Fruit fly (Drosophila melanogaster) whole organism, wandering third instar larva: ENCODE data around the gene CG9107.
A peak's percentile ranks its signal among the peaks of the same experiment; 100 is the strongest.

Source experiments
- Abd-B ChIP-seq: fragments of >200 bp; optimal IDR thresholded peaks from 2 replicates; lab custom pipeline; 2017; ENCODE audit warnings: missing biosample characterization, missing genetic modification characterization
- CG32264 ChIP-seq: fragments of 200-800 bp; sonication (Bioruptor generic); optimal IDR thresholded peaks from 2 replicates; lab custom pipeline; 2016; ENCODE audit warnings: missing biosample characterization, missing genetic modification characterization
- CG9705 ChIP-seq: fragments of 200-800 bp; sonication (Bioruptor generic); optimal IDR thresholded peaks from 2 replicates; lab custom pipeline; 2018; ENCODE audit warnings: missing biosample characterization, mild to moderate bottlenecking, missing genetic modification characterization
- CrebA ChIP-seq: fragments of 200-800 bp; sonication (Bioruptor generic); optimal IDR thresholded peaks from 2 replicates; lab custom pipeline; 2016; ENCODE audit warnings: missing biosample characterization, mild to moderate bottlenecking, missing genetic modification characterization, borderline replicate concordance
- Dfd ChIP-seq: fragments of >200 bp; optimal IDR thresholded peaks from 2 replicates; lab custom pipeline; 2017; ENCODE audit warnings: missing biosample characterization, missing genetic modification characterization
- Dif ChIP-seq: fragments of 200-275, 200-300 bp; sonication (Bioruptor generic); optimal IDR thresholded peaks from 2 replicates; lab custom pipeline; 2018; ENCODE audit warnings: missing biosample characterization, missing genetic modification characterization; ENCODE audit not compliant: partially characterized antibody
- GATAd ChIP-seq: sonication (Bioruptor generic); optimal IDR thresholded peaks from 2 replicates; lab custom pipeline; 2016; ENCODE audit warnings: missing biosample characterization, missing genetic modification characterization
- HLH106 ChIP-seq: fragments of 200-800 bp; optimal IDR thresholded peaks from 3 replicates; lab custom pipeline; 2019; ENCODE audit warnings: missing biosample characterization, mild to moderate bottlenecking, missing genetic modification characterization, moderate library complexity
- Hnf4 ChIP-seq: fragments of 200-800 bp; sonication (Bioruptor generic); optimal IDR thresholded peaks from 2 replicates; lab custom pipeline; 2016; ENCODE audit warnings: missing biosample characterization, mild to moderate bottlenecking, missing genetic modification characterization
- Hr78 ChIP-seq: fragments of >200 bp; optimal IDR thresholded peaks from 2 replicates; lab custom pipeline; 2017; ENCODE audit warnings: missing biosample characterization, missing genetic modification characterization
- Hr83 ChIP-seq: fragments of 200-300 bp; sonication (Bioruptor generic); optimal IDR thresholded peaks from 2 replicates; lab custom pipeline; 2016; ENCODE audit warnings: missing biosample characterization, mild to moderate bottlenecking, missing genetic modification characterization, moderate library complexity; ENCODE audit not compliant: poor library complexity, severe bottlenecking
- Jra ChIP-seq: sonication (Bioruptor generic); optimal IDR thresholded peaks from 2 replicates; lab custom pipeline; 2016; ENCODE audit warnings: missing biosample characterization, missing genetic modification characterization
- Mio ChIP-seq: sonication (Bioruptor generic); optimal IDR thresholded peaks from 2 replicates; lab custom pipeline; 2016; ENCODE audit warnings: missing biosample characterization, missing genetic modification characterization
- Myc ChIP-seq: fragments of >200 bp; optimal IDR thresholded peaks from 2 replicates; lab custom pipeline; 2017
- N ChIP-seq: fragments of >200 bp; optimal IDR thresholded peaks from 2 replicates; lab custom pipeline; 2018; ENCODE audit warnings: missing biosample characterization, missing external identifiers, missing genetic modification characterization
- OdsH ChIP-seq: fragments of 200-800 bp; sonication (Bioruptor generic); optimal IDR thresholded peaks from 2 replicates; lab custom pipeline; 2016; ENCODE audit warnings: missing biosample characterization, mild to moderate bottlenecking, missing genetic modification characterization
- Rel ChIP-seq, 2 experiments: fragments of 200-800 bp; sonication (Bioruptor generic) in 1 of 2; optimal IDR thresholded peaks; 2 replicates in 1 of 2; 3 replicates in 1 of 2; lab custom pipeline; 2016 to 2019; ENCODE audit warnings: mild to moderate bottlenecking in 2 of 2, missing biosample characterization in 2 of 2, missing genetic modification characterization in 2 of 2, moderate library complexity in 1 of 2
- Sp1 ChIP-seq: fragments of 200-800 bp; sonication (Bioruptor generic); optimal IDR thresholded peaks from 3 replicates; lab custom pipeline; 2019; ENCODE audit warnings: missing biosample characterization, mild to moderate bottlenecking, missing genetic modification characterization, moderate library complexity
- Vsx2 ChIP-seq: fragments of 200-300, 225-300 bp; sonication (Bioruptor generic); optimal IDR thresholded peaks from 2 replicates; lab custom pipeline; 2018; ENCODE audit warnings: missing biosample characterization, missing genetic modification characterization; ENCODE audit not compliant: partially characterized antibody
- br ChIP-seq: fragments of 200-800 bp; sonication (Bioruptor generic); optimal IDR thresholded peaks from 2 replicates; lab custom pipeline; 2016; ENCODE audit warnings: missing biosample characterization, missing genetic modification characterization
- brk ChIP-seq: fragments of 200-800 bp; sonication (Bioruptor generic); optimal IDR thresholded peaks from 2 replicates; lab custom pipeline; 2016; ENCODE audit warnings: missing biosample characterization, mild to moderate bottlenecking, missing genetic modification characterization
- dl ChIP-seq, 2 experiments: fragments of 175-275, 200-275 bp in 1 of 2; fragments of 200-275 bp in 1 of 2; sonication (Bioruptor generic); optimal IDR thresholded peaks; lab custom pipeline; 2018; ENCODE audit warnings: mild to moderate bottlenecking in 2 of 2, missing biosample characterization in 2 of 2, missing genetic modification characterization in 2 of 2, moderate library complexity in 2 of 2; ENCODE audit not compliant: partially characterized antibody in 2 of 2, insufficient read depth in 1 of 2
- dmrt93B ChIP-seq: fragments of 200-800 bp; sonication (Bioruptor generic); optimal IDR thresholded peaks from 2 replicates; lab custom pipeline; 2018; ENCODE audit warnings: missing biosample characterization, mild to moderate bottlenecking, missing genetic modification characterization
- dsf ChIP-seq: sonication (Bioruptor generic); optimal IDR thresholded peaks from 2 replicates; lab custom pipeline; 2016; ENCODE audit warnings: missing biosample characterization, missing genetic modification characterization, borderline replicate concordance
- ey ChIP-seq: fragments of 200-800 bp; sonication (Bioruptor generic); optimal IDR thresholded peaks from 2 replicates; lab custom pipeline; 2016; ENCODE audit warnings: missing biosample characterization, missing genetic modification characterization
- foxo ChIP-seq, 2 experiments: fragments of 200-800 bp; sonication (Bioruptor generic); optimal IDR thresholded peaks; 2 replicates in 1 of 2; 3 replicates in 1 of 2; lab custom pipeline; 2016 to 2017; ENCODE audit warnings: missing biosample characterization in 2 of 2, missing genetic modification characterization in 2 of 2
- fru ChIP-seq: fragments of 200-800 bp; sonication (Bioruptor generic); optimal IDR thresholded peaks from 3 replicates; lab custom pipeline; 2016; ENCODE audit warnings: missing biosample characterization, mild to moderate bottlenecking, missing genetic modification characterization
- h ChIP-seq: fragments of 200-800 bp; sonication (Bioruptor generic); optimal IDR thresholded peaks from 3 replicates; lab custom pipeline; 2016; ENCODE audit warnings: missing biosample characterization, mild to moderate bottlenecking, missing genetic modification characterization
- jim ChIP-seq: fragments of 175-275, 200-325 bp; sonication (Bioruptor generic); optimal IDR thresholded peaks from 2 replicates; lab custom pipeline; 2016; ENCODE audit warnings: missing biosample characterization, mild to moderate bottlenecking, missing genetic modification characterization
- lola ChIP-seq: fragments of >200 bp; optimal IDR thresholded peaks from 2 replicates; lab custom pipeline; 2017; ENCODE audit warnings: missing biosample characterization, missing genetic modification characterization
- pan ChIP-seq: fragments of >200 bp; optimal IDR thresholded peaks from 2 replicates; lab custom pipeline; 2017
- psq ChIP-seq: fragments of 200-800 bp; sonication (Bioruptor generic); optimal IDR thresholded peaks from 3 replicates; lab custom pipeline; 2017; ENCODE audit warnings: missing biosample characterization, mild to moderate bottlenecking, missing genetic modification characterization, moderate library complexity
- rgr ChIP-seq: fragments of 200-800 bp; sonication (Bioruptor generic); optimal IDR thresholded peaks from 3 replicates; lab custom pipeline; 2016; ENCODE audit warnings: missing biosample characterization, mild to moderate bottlenecking, missing genetic modification characterization
- sage ChIP-seq: fragments of 200-800 bp; sonication (Bioruptor generic); optimal IDR thresholded peaks from 2 replicates; lab custom pipeline; 2016; ENCODE audit warnings: missing biosample characterization, mild to moderate bottlenecking, missing genetic modification characterization
- sv ChIP-seq: fragments of 200-800 bp; sonication (Bioruptor generic); optimal IDR thresholded peaks from 3 replicates; lab custom pipeline; 2016; ENCODE audit warnings: missing biosample characterization, missing genetic modification characterization
- tai ChIP-seq: sonication (Bioruptor generic); optimal IDR thresholded peaks from 2 replicates; lab custom pipeline; 2016; ENCODE audit warnings: missing biosample characterization, missing genetic modification characterization
- usp ChIP-seq: fragments of >200 bp; optimal IDR thresholded peaks from 2 replicates; lab custom pipeline; 2017; ENCODE audit warnings: missing biosample characterization, missing genetic modification characterization
- woc ChIP-seq: sonication (Bioruptor generic); optimal IDR thresholded peaks from 2 replicates; lab custom pipeline; 2016; ENCODE audit warnings: missing biosample characterization, mild to moderate bottlenecking, missing genetic modification characterization

The CG9107 gene

DNA sequence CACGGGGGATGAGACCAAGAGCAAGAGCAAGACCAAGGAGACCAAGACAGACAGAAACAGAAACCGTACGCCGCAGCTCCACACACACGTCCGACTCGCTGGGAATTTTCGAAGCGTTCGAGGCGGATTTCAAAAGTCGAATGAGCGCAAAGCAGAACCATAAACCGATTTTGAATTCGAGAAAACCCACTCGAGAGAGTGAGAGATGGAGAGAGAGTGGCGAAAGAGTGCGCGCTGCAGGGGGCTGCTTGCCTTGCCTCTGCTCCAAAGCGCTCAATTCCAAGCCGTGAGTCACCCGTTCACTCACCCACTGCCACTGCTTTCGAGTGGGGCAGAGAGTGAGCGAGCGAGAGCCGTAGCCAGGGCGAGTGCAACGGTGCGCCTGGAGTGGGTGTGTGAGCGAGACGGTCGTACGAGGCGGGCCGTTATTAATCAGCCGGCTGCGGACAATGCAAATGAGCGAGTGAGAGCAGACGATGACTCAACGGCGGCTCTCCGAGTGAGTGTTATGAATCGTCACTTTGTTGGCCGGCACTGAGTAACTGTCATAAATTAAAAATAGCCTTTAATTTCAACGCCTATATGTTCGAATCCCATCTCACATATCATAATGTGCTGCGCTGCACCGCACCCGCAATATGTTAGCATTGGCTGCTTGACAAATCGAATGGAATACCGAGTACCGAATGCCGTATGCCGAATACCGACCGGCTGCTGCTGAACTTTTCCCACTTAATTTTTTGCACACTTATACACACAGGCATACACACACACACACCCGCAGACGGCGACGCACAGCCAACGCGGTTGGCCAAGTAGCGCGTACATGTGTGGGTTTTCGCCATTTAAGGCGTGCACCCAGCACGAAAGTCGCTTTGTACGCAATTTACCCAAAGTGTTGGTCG, 44.1 kb downstream of the CG9107 start:
- peak; percentile 75 for TF ChIP-seq Hr83
- no peak for TF ChIP-seq dsf (GFP tag; lab: Kevin White, UChicago)
- TF ChIP-seq dl (GFP tag; optimal IDR thresholded peaks at IDR 0.05; lab: Kevin White, UChicago; ENCODE audit: insufficient read depth in 1 of 2, partially characterized antibody in 2 of 2) = peak; percentile 85 to 94
- peak; percentile 26 for TF ChIP-seq woc (GFP tag; lab: Kevin White, UChicago)
- peak; percentile 40 for TF ChIP-seq Mio (GFP tag; lab: Kevin White, UChicago)
- no peak for TF ChIP-seq Hr78
- no peak for TF ChIP-seq CG9705 (GFP tag; lab: Kevin White, UChicago)
- TF ChIP-seq dmrt93B (GFP tag; lab: Kevin White, UChicago) = no peak
- TF ChIP-seq fru = peak; percentile 25
- TF ChIP-seq Myc (lab: Kevin White, UChicago) = no peak
- peak; percentile 54 for TF ChIP-seq OdsH (GFP tag; lab: Kevin White, UChicago)
- TF ChIP-seq jim (GFP tag; lab: Kevin White, UChicago) = no peak
- TF ChIP-seq Rel (GFP tag; optimal IDR thresholded peaks at IDR 0.05; lab: Kevin White, UChicago) = peak; percentile 81
- peak; percentile 71 for TF ChIP-seq Rel (tag; optimal IDR thresholded peaks at IDR 0.05; lab: Kevin White, UChicago)
- peak; percentile 56 for TF ChIP-seq psq
- TF ChIP-seq Jra (GFP tag; lab: Kevin White, UChicago) = peak; percentile 98
- peak; percentile 35 for TF ChIP-seq ey (GFP tag; lab: Kevin White, UChicago)
- peak; percentile 70 for TF ChIP-seq rgr (GFP tag; lab: Kevin White, UChicago)
- peak; percentile 58 for TF ChIP-seq brk (GFP tag; lab: Kevin White, UChicago)
- TF ChIP-seq pan = no peak
- peak; percentile 11 for TF ChIP-seq HLH106
- TF ChIP-seq Dfd (GFP tag; lab: Kevin White, UChicago) = no peak
- no peak for TF ChIP-seq usp
- TF ChIP-seq CG32264 (GFP tag; lab: Kevin White, UChicago) = peak; percentile 31
- peak; percentile 84 for TF ChIP-seq CrebA (GFP tag; lab: Kevin White, UChicago)
- peak; percentile 62 for TF ChIP-seq br (GFP tag; lab: Kevin White, UChicago)
- peak; percentile 50 for TF ChIP-seq Hnf4 (GFP tag; lab: Kevin White, UChicago)
- TF ChIP-seq h (GFP tag; lab: Kevin White, UChicago) = peak; percentile 77
- no peak for TF ChIP-seq GATAd (GFP tag; lab: Kevin White, UChicago)
- peak; percentile 45 to 46 for TF ChIP-seq foxo (GFP tag; optimal IDR thresholded peaks at IDR 0.05; lab: Kevin White, UChicago)
- no peak for TF ChIP-seq tai (GFP tag; lab: Kevin White, UChicago)
- TF ChIP-seq Vsx2 (GFP tag; lab: Kevin White, UChicago) = no peak
- peak; percentile 71 for TF ChIP-seq Sp1
- no peak for TF ChIP-seq sv (GFP tag; lab: Kevin White, UChicago)
- TF ChIP-seq sage (GFP tag; lab: Kevin White, UChicago) = peak; percentile 39
- no peak for TF ChIP-seq Abd-B
- TF ChIP-seq Dif (GFP tag; lab: Kevin White, UChicago) = peak; percentile 95
- TF ChIP-seq N (GFP tag; lab: Kevin White, UChicago) = no peak
- no peak for TF ChIP-seq lola

DNA sequence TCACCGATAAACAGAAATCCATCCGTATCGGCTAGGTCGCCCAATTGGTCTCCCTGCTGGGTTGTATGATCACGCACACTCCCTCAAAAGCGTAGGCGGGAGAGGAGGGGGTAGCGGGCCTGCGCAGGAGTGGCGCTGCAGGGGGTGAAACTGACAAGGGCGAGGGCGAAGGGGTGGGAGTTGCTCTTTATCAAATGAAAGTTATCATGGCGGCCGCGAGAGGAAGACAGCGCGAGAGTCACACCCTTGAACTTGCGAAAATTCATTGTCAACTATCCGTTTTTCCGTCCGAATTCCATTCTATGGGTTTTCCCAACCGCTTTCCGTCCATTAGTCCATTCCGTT, 45.3 kb downstream of the CG9107 start:
- TF ChIP-seq OdsH (GFP tag; lab: Kevin White, UChicago) = no peak
- TF ChIP-seq Dif (GFP tag; lab: Kevin White, UChicago) = peak; percentile 4
- TF ChIP-seq dmrt93B (GFP tag; lab: Kevin White, UChicago) = peak; percentile 4
